Fruit fly (Drosophila melanogaster): ENCODE results near the gene CG15599.

DNA sequence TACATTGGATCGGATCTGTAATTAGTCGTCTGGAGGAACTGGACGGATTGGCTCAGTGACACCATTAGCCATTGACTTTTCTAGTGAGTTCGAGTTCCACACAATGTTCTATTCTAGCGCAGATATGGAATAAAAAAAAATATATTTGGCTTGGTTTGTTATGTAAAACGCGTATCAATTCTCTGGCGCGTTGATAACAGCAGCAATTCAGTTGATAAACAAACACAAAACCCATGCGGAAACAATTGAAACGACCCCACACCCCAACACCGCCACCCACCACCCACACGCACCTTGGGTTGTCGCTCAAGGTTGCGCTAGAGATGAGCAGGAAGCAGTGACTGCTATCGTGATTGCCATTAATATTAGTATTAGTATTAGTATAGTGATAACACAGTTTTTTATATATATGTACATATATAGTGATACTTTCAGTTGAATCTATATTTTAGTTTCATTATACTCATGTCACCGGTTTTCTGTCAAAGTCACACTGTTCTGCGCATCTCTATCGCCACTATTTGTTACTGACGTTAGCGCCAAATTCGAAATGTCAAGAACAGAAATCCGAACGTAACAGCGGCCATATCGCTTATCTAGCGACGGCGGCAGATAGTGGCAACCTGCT lies 9.0 kb upstream of the CG15599 start:
- TF ChIP-seq pan (optimal IDR thresholded peaks at IDR 0.05): no peak
- peak; percentile 73 for TF ChIP-seq psq (GFP tag; optimal IDR thresholded peaks at IDR 0.05)
- no peak for TF ChIP-seq Abd-B (GFP tag; optimal IDR thresholded peaks at IDR 0.05)
- TF ChIP-seq ey (GFP tag; optimal IDR thresholded peaks at IDR 0.05): peak; percentile 61
- TF ChIP-seq N (GFP tag; optimal IDR thresholded peaks at IDR 0.05): no peak
- TF ChIP-seq Rel (GFP tag; optimal IDR thresholded peaks at IDR 0.05): peak; percentile 69
- peak; percentile 43 for TF ChIP-seq Rel (tag; optimal IDR thresholded peaks at IDR 0.05)
- peak; percentile 70 for TF ChIP-seq CG9705 (GFP tag; optimal IDR thresholded peaks at IDR 0.05)
- TF ChIP-seq Hnf4 (GFP tag; optimal IDR thresholded peaks at IDR 0.05): peak; percentile 71
- peak; percentile 88 for TF ChIP-seq Sp1 (GFP tag; optimal IDR thresholded peaks at IDR 0.05)
- no peak for TF ChIP-seq Vsx2 (GFP tag; optimal IDR thresholded peaks at IDR 0.05; ENCODE audit: partially characterized antibody)
